Worm (Caenorhabditis elegans): Measurements from ENCODE around the gene exp-2.

Gene exp-2

DNA sequence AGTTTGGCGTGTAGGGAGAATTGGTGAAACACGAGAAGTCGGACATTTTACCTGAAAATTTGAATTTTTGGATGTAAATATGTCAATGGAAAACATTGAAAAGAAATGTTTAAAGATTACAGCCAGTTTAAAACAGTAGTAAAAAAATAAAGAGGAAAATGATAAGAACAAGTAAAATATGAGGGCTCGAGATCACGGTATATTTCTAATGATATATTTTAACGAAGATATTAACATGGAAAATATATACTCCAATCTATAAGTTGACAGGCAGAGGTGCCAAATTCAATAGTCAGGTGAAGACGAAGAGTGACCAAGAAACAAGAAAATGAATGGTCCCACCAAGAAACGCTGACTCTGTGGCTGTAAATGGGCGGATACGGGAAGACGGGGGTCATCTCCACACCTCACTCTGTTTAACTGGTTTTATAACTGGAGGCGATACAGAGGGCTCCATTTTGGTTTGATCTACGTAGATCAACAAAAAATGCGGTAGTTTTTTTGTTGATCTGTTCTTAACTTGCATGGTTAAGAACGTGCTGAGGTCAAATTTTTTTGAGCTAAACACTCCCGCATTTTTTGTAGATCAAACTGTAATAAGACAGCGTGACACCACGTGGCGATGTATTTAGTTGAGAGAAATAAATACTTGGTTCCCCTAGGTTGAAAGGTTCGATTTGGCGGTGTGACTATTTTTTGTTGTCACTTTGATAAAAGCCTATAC is 10.9 kb upstream of the exp-2 start, which contains the start of gene ceh-49:
Gene ceh-49, minus strand, starts transcription at position 51 of the 724 bp plus-strand sequence.
- TF ChIP-seq unc-39 (tag; optimal IDR thresholded peaks at IDR 0.05) (no peak), ama-1 (optimal IDR thresholded peaks at IDR 0.05) (no peak), nhr-28 (tag; optimal IDR thresholded peaks at IDR 0.05) (no peak), mml-1 (tag; optimal IDR thresholded peaks at IDR 0.05) (no peak), aly-2 (tag; optimal IDR thresholded peaks at IDR 0.05) (no peak), fkh-10 (GFP tag; optimal IDR thresholded peaks at IDR 0.05) (no peak), unc-62 (GFP tag; optimal IDR thresholded peaks at IDR 0.05) (no peak), hmg-11 (tag; optimal IDR thresholded peaks at IDR 0.05) (no peak), ceh-16 (tag; optimal IDR thresholded peaks at IDR 0.05) (no peak), nhr-237 (tag; optimal IDR thresholded peaks at IDR 0.05) (no peak), ceh-82 (tag; optimal IDR thresholded peaks at IDR 0.05) (no peak), nhr-12 (tag; optimal IDR thresholded peaks at IDR 0.05) (no peak), R02D3.7 (tag; optimal IDR thresholded peaks at IDR 0.05) (no peak), nfya-1 (tag; optimal IDR thresholded peaks at IDR 0.05; ENCODE audit: insufficient read depth) (no peak), fkh-2 (tag; optimal IDR thresholded peaks at IDR 0.05) (no peak), egl-5 (tag; optimal IDR thresholded peaks at IDR 0.05) (no peak), eor-1 (tag; optimal IDR thresholded peaks at IDR 0.05) (no peak), elt-3 (tag; optimal IDR thresholded peaks at IDR 0.05) (no peak)

DNA sequence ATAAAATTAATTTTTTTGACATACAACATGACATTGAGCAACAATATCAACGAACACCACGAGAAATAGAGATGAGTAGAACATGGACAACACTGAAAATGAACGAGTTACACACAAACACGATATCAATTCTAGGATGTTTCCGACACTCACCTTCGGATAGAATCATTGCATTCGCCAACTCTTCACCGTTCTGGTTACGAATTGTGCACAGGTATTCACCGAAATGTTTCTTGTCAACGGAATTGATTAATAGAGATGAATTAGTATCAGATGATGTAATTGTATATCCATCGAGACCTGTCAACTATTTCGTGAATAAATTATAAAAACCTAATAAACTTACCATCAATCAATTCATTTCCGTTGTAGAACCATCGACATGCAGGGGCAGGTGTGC is 9.5 kb upstream of the exp-2 start:
- TF ChIP-seq nhr-12 (tag; optimal IDR thresholded peaks at IDR 0.05) (no peak), tbx-2 (tag; optimal IDR thresholded peaks at IDR 0.05) (no peak), hmg-11 (tag; optimal IDR thresholded peaks at IDR 0.05) (no peak), egl-5 (tag; optimal IDR thresholded peaks at IDR 0.05) (no peak), nhr-25 (tag; optimal IDR thresholded peaks at IDR 0.05) (no peak), ceh-16 (tag; optimal IDR thresholded peaks at IDR 0.05) (no peak), R02D3.7 (tag; optimal IDR thresholded peaks at IDR 0.05) (no peak), nhr-76 (tag; optimal IDR thresholded peaks at IDR 0.05) (no peak), nhr-11 (tag; optimal IDR thresholded peaks at IDR 0.05) (no peak), fos-1 (tag; optimal IDR thresholded peaks at IDR 0.05) (no peak), ztf-4 (tag; optimal IDR thresholded peaks at IDR 0.05) (no peak), jun-1 (tag; optimal IDR thresholded peaks at IDR 0.05) (no peak), ama-1 (optimal IDR thresholded peaks at IDR 0.05) (no peak)

- TF ChIP-seq pqm-1 (tag; optimal IDR thresholded peaks at IDR 0.05), result no peak
- no peak for TF ChIP-seq fkh-10 (GFP tag; optimal IDR thresholded peaks at IDR 0.05)
- no peak for TF ChIP-seq tbx-2 (tag; optimal IDR thresholded peaks at IDR 0.05)
- TF ChIP-seq ztf-11 (tag; optimal IDR thresholded peaks at IDR 0.05), result no peak
- no peak for TF ChIP-seq nhr-25 (tag; optimal IDR thresholded peaks at IDR 0.05)
- no peak for TF ChIP-seq ztf-4 (tag; optimal IDR thresholded peaks at IDR 0.05)
- no peak for TF ChIP-seq lin-39 (tag; optimal IDR thresholded peaks at IDR 0.05)
- no peak for TF ChIP-seq snpc-4 (tag; optimal IDR thresholded peaks at IDR 0.05)
- no peak for TF ChIP-seq hmg-11 (tag; optimal IDR thresholded peaks at IDR 0.05)
- TF ChIP-seq nhr-77 (tag; optimal IDR thresholded peaks at IDR 0.05), result no peak
- no peak for TF ChIP-seq ceh-9 (tag; optimal IDR thresholded peaks at IDR 0.05)
- no peak for TF ChIP-seq nhr-28 (tag; optimal IDR thresholded peaks at IDR 0.05)
- TF ChIP-seq unc-39 (tag; optimal IDR thresholded peaks at IDR 0.05), result no peak
- TF ChIP-seq egl-27 (tag; optimal IDR thresholded peaks at IDR 0.05), result no peak
- TF ChIP-seq skn-1 (tag; optimal IDR thresholded peaks at IDR 0.05), result no peak
- TF ChIP-seq nhr-76 (tag; optimal IDR thresholded peaks at IDR 0.05), result no peak
- no peak for TF ChIP-seq nhr-11 (tag; optimal IDR thresholded peaks at IDR 0.05)
- no peak for TF ChIP-seq mml-1 (tag; optimal IDR thresholded peaks at IDR 0.05)
- no peak for TF ChIP-seq nhr-23 (tag; optimal IDR thresholded peaks at IDR 0.05)
- TF ChIP-seq mdl-1 (tag; optimal IDR thresholded peaks at IDR 0.05), result no peak
Measured at ce11 chrV:6128355-6128754, 2.8 kb upstream of the exp-2 start.

ce11 chrV:6135428-6135827 is 4.2 kb downstream of the exp-2 start:
- TF ChIP-seq fkh-2 (tag; optimal IDR thresholded peaks at IDR 0.05) (no peak), skn-1 (tag; optimal IDR thresholded peaks at IDR 0.05) (no peak), aly-2 (tag; optimal IDR thresholded peaks at IDR 0.05) (no peak), R02D3.7 (tag; optimal IDR thresholded peaks at IDR 0.05) (no peak), ztf-11 (tag; optimal IDR thresholded peaks at IDR 0.05) (no peak), unc-62 (GFP tag; optimal IDR thresholded peaks at IDR 0.05) (no peak), jun-1 (tag; optimal IDR thresholded peaks at IDR 0.05) (no peak), elt-3 (tag; optimal IDR thresholded peaks at IDR 0.05) (no peak), pha-4 (tag; optimal IDR thresholded peaks at IDR 0.05) (no peak), nhr-28 (tag; optimal IDR thresholded peaks at IDR 0.05) (no peak), elt-2 (tag; optimal IDR thresholded peaks at IDR 0.05) (no peak), nfya-1 (tag; optimal IDR thresholded peaks at IDR 0.05; ENCODE audit: insufficient read depth) (no peak)

Measured in whole organism, L3 larva.